Worm (Caenorhabditis elegans) whole organism, mixed stage, embryonic: ENCODE measurements around the gene emb-30.

Experiments
- M03D4.4 ChIP-seq: sonication (generic microtip); optimal IDR thresholded peaks from 2 replicates; lab custom pipeline; 2017; ENCODE audit warnings: mild to moderate bottlenecking, missing genetic modification characterization, missing compliant biosample characterization
- bed-3 ChIP-seq: fragments of 200-800 bp; sonication (Bioruptor generic); optimal IDR thresholded peaks from 3 replicates; lab custom pipeline; 2018; ENCODE audit warnings: mild to moderate bottlenecking, missing genetic modification characterization, moderate library complexity, missing compliant biosample characterization
- blmp-1 ChIP-seq: fragments of 150-350 bp; optimal IDR thresholded peaks from 2 replicates; lab custom pipeline; 2014; ENCODE audit warnings: missing biosample characterization, missing genetic modification characterization
- ceh-83 ChIP-seq: fragments of 200-800 bp; sonication (Bioruptor generic); optimal IDR thresholded peaks from 2 replicates; lab custom pipeline; 2018; ENCODE audit warnings: mild to moderate bottlenecking, missing genetic modification characterization, missing compliant biosample characterization
- ces-1 ChIP-seq: fragments of 150-350 bp; optimal IDR thresholded peaks from 2 replicates; lab custom pipeline; 2014; ENCODE audit warnings: missing biosample characterization, missing genetic modification reagents, missing genetic modification characterization
- drap-1 ChIP-seq: fragments of 200-800 bp; sonication (Bioruptor generic); optimal IDR thresholded peaks from 3 replicates; lab custom pipeline; 2018; ENCODE audit warnings: mild to moderate bottlenecking, missing genetic modification characterization, missing compliant biosample characterization
- elt-1 ChIP-seq: sonication (generic microtip); optimal IDR thresholded peaks from 2 replicates; lab custom pipeline; 2017; ENCODE audit warnings: missing genetic modification characterization, mild to moderate bottlenecking, missing compliant biosample characterization, antibody characterized with exemption, moderate library complexity, borderline replicate concordance; ENCODE audit not compliant: insufficient read depth
- flh-1 ChIP-seq: fragments of 200-800 bp; sonication (Bioruptor generic); optimal IDR thresholded peaks from 2 replicates; lab custom pipeline; 2018; ENCODE audit warnings: mild to moderate bottlenecking, missing genetic modification characterization, moderate library complexity, missing compliant biosample characterization
- ham-2 ChIP-seq: fragments of 200-800 bp; sonication (Bioruptor generic); optimal IDR thresholded peaks from 2 replicates; lab custom pipeline; 2018; ENCODE audit warnings: mild to moderate bottlenecking, missing genetic modification characterization, missing compliant biosample characterization
- hlh-1 ChIP-seq: fragments of 150-350 bp; optimal IDR thresholded peaks from 2 replicates; lab custom pipeline; 2014; ENCODE audit warnings: missing biosample characterization, missing genetic modification reagents, missing genetic modification characterization
- lin-13 ChIP-seq: fragments of 150-350 bp; optimal IDR thresholded peaks from 2 replicates; lab custom pipeline; 2014; ENCODE audit warnings: missing biosample characterization, missing genetic modification characterization
- lin-32 ChIP-seq: fragments of 200-800 bp; sonication (Bioruptor generic); optimal IDR thresholded peaks from 2 replicates; lab custom pipeline; 2018; ENCODE audit warnings: mild to moderate bottlenecking, missing genetic modification characterization, missing compliant biosample characterization
- lsy-2 ChIP-seq: fragments of 150-350 bp; optimal IDR thresholded peaks from 2 replicates; lab custom pipeline; 2014; ENCODE audit warnings: missing biosample characterization, missing genetic modification characterization
- mls-2 ChIP-seq: sonication (generic microtip); optimal IDR thresholded peaks from 2 replicates; lab custom pipeline; 2016; ENCODE audit warnings: mild to moderate bottlenecking, missing genetic modification characterization, moderate library complexity, missing compliant biosample characterization
- nhr-2 ChIP-seq: fragments of 150-350 bp; optimal IDR thresholded peaks from 2 replicates; lab custom pipeline; 2014; ENCODE audit warnings: missing biosample characterization, missing genetic modification characterization
- nhr-237 ChIP-seq: fragments of 150-350 bp; optimal IDR thresholded peaks from 2 replicates; lab custom pipeline; 2014; ENCODE audit warnings: missing biosample characterization, missing genetic modification characterization
- nhr-28 ChIP-seq: fragments of 150-350 bp; optimal IDR thresholded peaks from 2 replicates; lab custom pipeline; 2014; ENCODE audit warnings: missing biosample characterization, missing genetic modification characterization
- nhr-76 ChIP-seq: sonication (generic microtip); optimal IDR thresholded peaks from 2 replicates; lab custom pipeline; 2017; ENCODE audit warnings: missing biosample characterization, missing genetic modification characterization
- pha-4 ChIP-seq: fragments of 150-350 bp; optimal IDR thresholded peaks from 2 replicates; lab custom pipeline; 2018; ENCODE audit warnings: missing biosample characterization, missing genetic modification reagents, missing genetic modification characterization
- sem-2 ChIP-seq: fragments of 200-800 bp; sonication (Bioruptor generic); optimal IDR thresholded peaks from 2 replicates; lab custom pipeline; 2018; ENCODE audit warnings: mild to moderate bottlenecking, missing genetic modification characterization, missing compliant biosample characterization
- snpc-4 ChIP-seq: fragments of 150-350 bp; optimal IDR thresholded peaks from 2 replicates; lab custom pipeline; 2014; ENCODE audit warnings: missing biosample characterization, missing genetic modification characterization
- sptf-1 ChIP-seq: sonication (generic microtip); optimal IDR thresholded peaks from 2 replicates; lab custom pipeline; 2017; ENCODE audit warnings: mild to moderate bottlenecking, missing genetic modification characterization, moderate library complexity, missing compliant biosample characterization
- tbx-8 ChIP-seq: fragments of 200-800 bp; sonication (Bioruptor generic); optimal IDR thresholded peaks from 2 replicates; lab custom pipeline; 2018; ENCODE audit warnings: mild to moderate bottlenecking, missing genetic modification characterization, moderate library complexity, missing compliant biosample characterization
- unc-39 ChIP-seq: fragments of 150-350 bp; optimal IDR thresholded peaks from 2 replicates; lab custom pipeline; 2014; ENCODE audit warnings: missing biosample characterization, missing genetic modification characterization

Gene emb-30

DNA sequence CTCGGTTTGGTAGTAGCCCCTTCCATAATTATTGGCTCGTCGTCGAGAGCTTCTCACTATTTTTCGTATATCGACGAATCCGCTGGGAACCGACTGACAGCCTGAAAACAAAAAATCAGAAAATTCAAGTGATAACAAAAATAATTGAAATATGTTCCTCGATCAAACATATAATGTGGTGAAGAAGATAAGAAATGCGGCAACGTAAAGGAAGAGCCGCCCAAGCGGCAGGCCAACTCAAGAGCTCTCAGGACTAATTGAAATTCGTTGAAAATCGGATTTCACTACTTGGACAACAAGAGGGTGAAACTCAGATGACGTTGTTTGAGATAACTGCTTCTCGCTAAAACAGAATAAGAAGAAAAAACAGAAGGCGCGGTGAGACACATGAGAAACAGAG is 51.3 kb downstream of the emb-30 start, which contains the start of gene slc-17.2:
Gene slc-17.2 (minus strand): TSS at position 101 of the 400 bp plus-strand sequence.
- TF ChIP-seq blmp-1 (tag; lab: Kevin White, UChicago) (no peak), mls-2 (tag; lab: Kevin White, UChicago) (no peak), lin-13 (tag; lab: Kevin White, UChicago) (no peak), sem-2 (GFP tag; lab: Kevin White, UChicago) (no peak), snpc-4 (tag; lab: Kevin White, UChicago) (no peak), lin-32 (no peak), tbx-8 (GFP tag; lab: Kevin White, UChicago) (no peak), sptf-1 (tag; lab: Kevin White, UChicago) (no peak), ham-2 (GFP tag; lab: Kevin White, UChicago) (no peak), drap-1 (GFP tag; lab: Kevin White, UChicago) (no peak), hlh-1 (tag; lab: Kevin White, UChicago) (no peak), pha-4 (tag; lab: Kevin White, UChicago) (no peak), nhr-76 (tag; lab: Kevin White, UChicago) (no peak), nhr-28 (tag; lab: Kevin White, UChicago) (no peak), ceh-83 (GFP tag; lab: Kevin White, UChicago) (no peak), nhr-2 (tag; lab: Kevin White, UChicago) (no peak), flh-1 (GFP tag; lab: Kevin White, UChicago) (no peak)

DNA sequence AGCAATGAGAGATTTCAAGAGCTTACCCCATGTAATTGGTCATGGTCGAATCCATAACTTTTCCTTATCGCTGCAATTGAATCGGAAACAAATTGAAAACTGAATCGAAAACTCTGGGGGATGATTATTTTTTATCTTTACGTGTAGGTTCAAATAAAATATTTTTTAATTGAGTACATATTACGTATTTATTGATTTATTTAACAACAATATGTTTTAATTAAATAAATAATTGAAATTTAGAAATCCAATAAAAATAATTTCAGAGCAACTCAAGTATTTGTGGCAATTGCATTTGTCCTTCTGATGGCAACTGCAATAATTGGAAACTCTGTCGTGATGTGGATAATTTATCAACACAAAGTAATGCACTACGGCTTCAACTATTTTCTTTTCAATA is 55.7 kb downstream of the emb-30 start, which contains the start of gene C38C10.3:
Gene C38C10.3 (minus strand): TSS at position 101 of the 400 bp plus-strand sequence.
- no peak for TF ChIP-seq lsy-2 (tag; lab: Kevin White, UChicago)
- no peak for TF ChIP-seq M03D4.4 (tag; lab: Kevin White, UChicago)
- no peak for TF ChIP-seq elt-1
- no peak for TF ChIP-seq nhr-237
- no peak for TF ChIP-seq bed-3
- no peak for TF ChIP-seq nhr-28 (tag; lab: Kevin White, UChicago)
- no peak for TF ChIP-seq ces-1 (GFP tag; lab: Kevin White, UChicago)
- TF ChIP-seq flh-1 (GFP tag; lab: Kevin White, UChicago) = no peak
- TF ChIP-seq drap-1 (GFP tag; lab: Kevin White, UChicago) = no peak
- no peak for TF ChIP-seq unc-39 (tag; lab: Kevin White, UChicago)
- no peak for TF ChIP-seq nhr-76 (tag; lab: Kevin White, UChicago)
